Worm (Caenorhabditis elegans) whole organism, midembryonic: ENCODE measurements around the gene F33G12.7.

Source experiments
- tab-1 ChIP-seq: fragments of 200-800 bp; sonication (Bioruptor generic); IDR thresholded peaks from 2 replicates; pipeline ENCODE4 v1.3.6; 2022; ENCODE audit warnings: missing genetic modification characterization, missing compliant biosample characterization
- ztf-23 ChIP-seq: fragments of 200-800 bp; sonication (Bioruptor generic); IDR thresholded peaks from 2 replicates; pipeline ENCODE4 v1.3.6; 2022; ENCODE audit warnings: missing genetic modification reagents, missing genetic modification characterization, missing compliant biosample characterization
- ztf-29 ChIP-seq: fragments of 200-800 bp; sonication (Bioruptor generic); IDR thresholded peaks from 2 replicates; pipeline ENCODE4 v1.3.6; 2022; ENCODE audit warnings: missing genetic modification reagents, missing genetic modification characterization, missing compliant biosample characterization

DNA sequence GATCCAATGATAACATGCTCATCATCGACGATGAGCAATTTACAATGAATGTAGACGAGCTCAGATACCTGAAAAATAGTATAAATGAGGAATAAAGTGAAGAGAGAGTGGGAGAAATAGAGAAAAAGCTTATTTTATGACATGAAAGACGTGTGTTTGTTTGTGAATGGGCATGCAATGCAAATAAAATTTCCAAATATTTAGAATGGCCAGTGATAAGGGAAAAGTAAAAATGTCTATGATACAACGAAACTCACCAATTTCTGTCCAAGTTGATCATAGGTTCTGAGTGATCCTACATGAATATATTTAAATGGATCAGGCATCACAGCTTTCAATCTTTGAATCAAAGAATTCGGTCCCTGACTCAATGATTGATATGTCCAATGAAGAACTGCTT, 45.7 kb upstream of the F33G12.7 start:
- no peak for TF ChIP-seq ztf-29 (GFP tag; lab: Robert Waterston, UW)
- no peak for TF ChIP-seq tab-1
- TF ChIP-seq ztf-23 (GFP tag; lab: Robert Waterston, UW), result no peak
